Comparison of ENCODE assay signal across 1 fruit fly cellular context in the genomic region with DNA sequence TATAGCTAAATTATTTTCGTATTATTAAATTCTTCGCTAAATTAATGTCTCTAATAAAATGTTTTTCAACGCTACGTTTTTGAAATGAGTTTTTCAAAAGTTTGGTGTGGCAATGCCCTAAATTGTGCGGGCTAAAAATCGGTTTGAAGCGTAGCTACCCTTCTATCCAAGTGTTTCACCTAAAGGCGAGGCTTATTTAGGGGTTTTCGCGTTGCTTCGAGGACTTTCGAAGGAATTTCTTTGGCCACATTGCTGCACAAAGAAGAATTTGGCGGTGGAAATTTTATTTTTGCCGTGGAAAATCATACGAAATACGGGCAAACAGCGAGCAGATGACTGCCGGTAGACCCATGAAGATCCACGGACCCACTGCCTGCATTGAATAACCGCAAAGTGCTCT.
TF ChIP-seq lines count a peak whose summit lies in the region.

A gene (plus strand): TSS at position 245 of the 400 bp plus-strand sequence.

TF ChIP-seq in whole organism, embryonic, 481 proteins besides CTCF, POLR2A, EP300 and RAD21 (continued from another document and continues in another):
- TF ChIP-seq Bgb (GFP tag; IDR thresholded peaks at IDR 0.05; lab: Robert Waterston, UW; ENCODE audit: partially characterized antibody) (peak; percentile 54; the same call in 1 of the 2 replicates), HHEX (GFP tag; optimal IDR thresholded peaks at IDR 0.05; lab: Kevin White, UChicago) (no peak), dpn (GFP tag; optimal IDR thresholded peaks at IDR 0.05; lab: Kevin White, UChicago) (peak; percentile 15 to 22), lov (optimal IDR thresholded peaks at IDR 0.05; lab: Kevin White, UChicago) (no peak), lov (GFP tag; IDR thresholded peaks at IDR 0.05; lab: Robert Waterston, UW) (no peak), CG8290 (GFP tag; optimal IDR thresholded peaks at IDR 0.05; lab: Kevin White, UChicago) (peak; percentile 25), CG8290 (tag; optimal IDR thresholded peaks at IDR 0.05; lab: Kevin White, UChicago) (peak in 1 of 2 experiments; percentile 60), Sox100B (GFP tag; optimal IDR thresholded peaks at IDR 0.05; lab: Kevin White, UChicago) (no peak), CG4617 (GFP tag; optimal IDR thresholded peaks at IDR 0.05; lab: Kevin White, UChicago; ENCODE audit: borderline replicate concordance) (peak; percentile 91), lilli (GFP tag; optimal IDR thresholded peaks at IDR 0.05; lab: Kevin White, UChicago) (peak; percentile 41), CG4328 (GFP tag; optimal IDR thresholded peaks at IDR 0.05; lab: Kevin White, UChicago) (no peak), CG9797 (GFP tag; optimal IDR thresholded peaks at IDR 0.05; lab: Kevin White, UChicago) (peak; percentile 88), gro (GFP tag; optimal IDR thresholded peaks at IDR 0.05; lab: Kevin White, UChicago) (peak; percentile 46), chn (GFP tag; optimal IDR thresholded peaks at IDR 0.05; lab: Kevin White, UChicago) (peak; percentile 12), CG10147 (GFP tag; optimal IDR thresholded peaks at IDR 0.05; lab: Kevin White, UChicago) (peak; percentile 2), ERR (GFP tag; optimal IDR thresholded peaks at IDR 0.05; lab: Kevin White, UChicago) (no peak), cato (GFP tag; optimal IDR thresholded peaks at IDR 0.05; lab: Kevin White, UChicago; ENCODE audit: borderline replicate concordance) (no peak), crp (GFP tag; optimal IDR thresholded peaks at IDR 0.05; lab: Kevin White, UChicago) (peak in 1 of 2 experiments; percentile 55), Opbp (GFP tag; IDR thresholded peaks at IDR 0.05; lab: Robert Waterston, UW; ENCODE audit: partially characterized antibody) (peak; percentile 74; the same call in 2 of the 3 replicates), CG4854 (GFP tag; optimal IDR thresholded peaks at IDR 0.05; lab: Kevin White, UChicago) (no peak), CoRest (tag; optimal IDR thresholded peaks at IDR 0.05; lab: Kevin White, UChicago) (peak; percentile 62), CG10267 (tag; optimal IDR thresholded peaks at IDR 0.05; lab: Kevin White, UChicago) (peak; percentile 56), Pdp1 (GFP tag; optimal IDR thresholded peaks at IDR 0.05; lab: Kevin White, UChicago) (peak in 1 of 2 experiments; percentile 56), pum (GFP tag; optimal IDR thresholded peaks at IDR 0.05; lab: Kevin White, UChicago) (no peak), Sin3A (optimal IDR thresholded peaks at IDR 0.05; lab: Kevin White, UChicago) (peak; percentile 55), CG13624 (GFP tag; optimal IDR thresholded peaks at IDR 0.05; lab: Kevin White, UChicago) (peak; percentile 17), CG10366 (GFP tag; IDR thresholded peaks at IDR 0.05; lab: Robert Waterston, UW) (no peak), CG2116 (GFP tag; optimal IDR thresholded peaks at IDR 0.05; lab: Kevin White, UChicago) (peak; percentile 38), CG12219 (GFP tag; optimal IDR thresholded peaks at IDR 0.05; lab: Kevin White, UChicago) (no peak), CG18764 (GFP tag; optimal IDR thresholded peaks at IDR 0.05; lab: Kevin White, UChicago) (peak; percentile 57), CG1603 (tag; optimal IDR thresholded peaks at IDR 0.05; lab: Kevin White, UChicago) (peak; percentile 77), Bteb2 (GFP tag; optimal IDR thresholded peaks at IDR 0.05; lab: Kevin White, UChicago) (no peak), Mad (GFP tag; optimal IDR thresholded peaks at IDR 0.05; lab: Kevin White, UChicago) (peak; percentile 19), al (GFP tag; IDR thresholded peaks at IDR 0.05; lab: Robert Waterston, UW) (no peak), CG12659 (GFP tag; optimal IDR thresholded peaks at IDR 0.05; lab: Kevin White, UChicago) (peak; percentile 60), HmgD (GFP tag; optimal IDR thresholded peaks at IDR 0.05; lab: Kevin White, UChicago) (peak; percentile 69), HLH4C (GFP tag; IDR thresholded peaks at IDR 0.05; lab: Robert Waterston, UW; ENCODE audit: partially characterized antibody) (0 out of 3 replicates have a peak, but pooled peaks have one; percentile 41), H2.0 (GFP tag; IDR thresholded peaks at IDR 0.05; lab: Robert Waterston, UW) (0 out of 2 replicates have a peak, but pooled peaks have one; percentile 3), CG3838 (GFP tag; optimal IDR thresholded peaks at IDR 0.05; lab: Kevin White, UChicago) (no peak), NFAT (GFP tag; IDR thresholded peaks at IDR 0.05; lab: Robert Waterston, UW) (peak; percentile 63; the same call in 1 of the 2 replicates), Myb (GFP tag; optimal IDR thresholded peaks at IDR 0.05; lab: Kevin White, UChicago) (peak; percentile 77), Camta (GFP tag; optimal IDR thresholded peaks at IDR 0.05; lab: Kevin White, UChicago) (peak; percentile 17), CG1233 (GFP tag; optimal IDR thresholded peaks at IDR 0.05; lab: Kevin White, UChicago) (no peak), CG12155 (GFP tag; optimal IDR thresholded peaks at IDR 0.05; lab: Kevin White, UChicago) (no peak), CG14050 (GFP tag; IDR thresholded peaks at IDR 0.05; lab: Robert Waterston, UW) (no peak), fd3F (GFP tag; optimal IDR thresholded peaks at IDR 0.05; lab: Kevin White, UChicago) (no peak), kay (GFP tag; optimal IDR thresholded peaks at IDR 0.05; lab: Kevin White, UChicago) (no peak), CG4707 (GFP tag; optimal IDR thresholded peaks at IDR 0.05; lab: Kevin White, UChicago) (no peak), Fer1 (GFP tag; optimal IDR thresholded peaks at IDR 0.05; lab: Kevin White, UChicago) (peak; percentile 11), Blimp-1 (GFP tag; optimal IDR thresholded peaks at IDR 0.05; lab: Kevin White, UChicago) (no peak), insv (GFP tag; optimal IDR thresholded peaks at IDR 0.05; lab: Kevin White, UChicago) (peak in 1 of 2 experiments; percentile 4), sug (tag; optimal IDR thresholded peaks at IDR 0.05; lab: Kevin White, UChicago) (peak; percentile 27), wdn (GFP tag; IDR thresholded peaks at IDR 0.05; lab: Robert Waterston, UW) (no peak), NC2β (GFP tag; optimal IDR thresholded peaks at IDR 0.05; lab: Kevin White, UChicago) (peak; percentile 17), z (GFP tag; IDR thresholded peaks at IDR 0.05; lab: Robert Waterston, UW) (no peak), Doc3 (GFP tag; IDR thresholded peaks at IDR 0.05; lab: Robert Waterston, UW; ENCODE audit: partially characterized antibody) (no peak), Rfx (GFP tag; IDR thresholded peaks at IDR 0.05; lab: Robert Waterston, UW) (peak; percentile 49; the same call in 1 of the 2 replicates), YL-1 (GFP tag; optimal IDR thresholded peaks at IDR 0.05; lab: Kevin White, UChicago) (peak; percentile 58), Sry-δ (GFP tag; optimal IDR thresholded peaks at IDR 0.05; lab: Kevin White, UChicago) (peak; percentile 59), E2f2 (GFP tag; IDR thresholded peaks at IDR 0.05; lab: Robert Waterston, UW) (peak; percentile 90), CG14014 (GFP tag; IDR thresholded peaks at IDR 0.05; lab: Robert Waterston, UW) (no peak), bcd (GFP tag; optimal IDR thresholded peaks at IDR 0.05; lab: Kevin White, UChicago) (peak; percentile 8), HLHmδ (GFP tag; optimal IDR thresholded peaks at IDR 0.05; lab: Kevin White, UChicago) (no peak), sisA (GFP tag; IDR thresholded peaks at IDR 0.05; lab: Robert Waterston, UW) (no peak), Ets65A (GFP tag; lab: Kevin White, UChicago) (peak; percentile 76), GATAe (GFP tag; conservative IDR thresholded peaks at IDR 0.05; lab: Robert Waterston, UW) (no peak), CG15601 (tag; optimal IDR thresholded peaks at IDR 0.05; lab: Kevin White, UChicago) (peak; percentile 42), zfh2 (GFP tag; optimal IDR thresholded peaks at IDR 0.05; lab: Kevin White, UChicago) (peak; percentile 8), slbo (GFP tag; IDR thresholded peaks at IDR 0.05; lab: Robert Waterston, UW) (0 out of 2 replicates have a peak, but pooled peaks have one; percentile 8), chif (GFP tag; optimal IDR thresholded peaks at IDR 0.05; lab: Kevin White, UChicago) (no peak), gfzf (GFP tag; optimal IDR thresholded peaks at IDR 0.05; lab: Kevin White, UChicago) (peak; percentile 99), Dref (GFP tag; IDR thresholded peaks at IDR 0.05; lab: Robert Waterston, UW) (peak; percentile 69), CG15514 (GFP tag; optimal IDR thresholded peaks at IDR 0.05; lab: Kevin White, UChicago) (peak; percentile 73), CG6791 (GFP tag; IDR thresholded peaks at IDR 0.05; lab: Robert Waterston, UW; ENCODE audit: partially characterized antibody) (peak; percentile 56), Hr3 (GFP tag; optimal IDR thresholded peaks at IDR 0.05; lab: Kevin White, UChicago) (no peak), oc (tag; optimal IDR thresholded peaks at IDR 0.05; lab: Kevin White, UChicago) (no peak), CG2712 (tag; optimal IDR thresholded peaks at IDR 0.05; lab: Kevin White, UChicago) (peak; percentile 7), cas (GFP tag; IDR thresholded peaks at IDR 0.05; lab: Robert Waterston, UW) (no peak), CG13287 (GFP tag; IDR thresholded peaks at IDR 0.05; lab: Robert Waterston, UW; ENCODE audit: partially characterized antibody) (peak; percentile 52), bbx (GFP tag; IDR thresholded peaks at IDR 0.05; lab: Robert Waterston, UW; ENCODE audit: partially characterized antibody) (peak; percentile 51; the same call in 1 of the 2 replicates), slou (GFP tag; optimal IDR thresholded peaks at IDR 0.05; lab: Kevin White, UChicago) (no peak), sens (GFP tag; lab: Kevin White, UChicago) (peak; percentile 16), CG33213 (GFP tag; optimal IDR thresholded peaks at IDR 0.05; lab: Kevin White, UChicago) (peak; percentile 71), Nf-YC (tag; optimal IDR thresholded peaks at IDR 0.05; lab: Kevin White, UChicago) (peak; percentile 23), fru (optimal IDR thresholded peaks at IDR 0.05; lab: Kevin White, UChicago) (no peak), nerfin-1 (tag; optimal IDR thresholded peaks at IDR 0.05; lab: Kevin White, UChicago) (peak; percentile 11), trh (GFP tag; optimal IDR thresholded peaks at IDR 0.05; lab: Kevin White, UChicago) (no peak), CG14710 (tag; optimal IDR thresholded peaks at IDR 0.05; lab: Kevin White, UChicago) (peak; percentile 38), Elba2 (GFP tag; optimal IDR thresholded peaks at IDR 0.05; lab: Kevin White, UChicago) (peak; percentile 26), CG6272 (GFP tag; IDR thresholded peaks at IDR 0.05; lab: Robert Waterston, UW) (no peak), maf-S (GFP tag; optimal IDR thresholded peaks at IDR 0.05; lab: Kevin White, UChicago) (no peak), ato (GFP tag; IDR thresholded peaks at IDR 0.05; lab: Robert Waterston, UW; ENCODE audit: partially characterized antibody) (no peak), hbn (GFP tag; IDR thresholded peaks at IDR 0.05; lab: Robert Waterston, UW; ENCODE audit: partially characterized antibody) (0 out of 2 replicates have a peak, but pooled peaks have one; percentile 31), CG34376 (GFP tag; optimal IDR thresholded peaks at IDR 0.05; lab: Kevin White, UChicago) (no peak), CG2120 (GFP tag; optimal IDR thresholded peaks at IDR 0.05; lab: Kevin White, UChicago) (peak; percentile 37), otp (GFP tag; IDR thresholded peaks at IDR 0.05; lab: Robert Waterston, UW) (no peak), CrebB (tag; optimal IDR thresholded peaks at IDR 0.05; lab: Kevin White, UChicago) (peak; percentile 15), zen2 (GFP tag; IDR thresholded peaks at IDR 0.05; lab: Robert Waterston, UW; ENCODE audit: partially characterized antibody) (no peak), Spps (tag; optimal IDR thresholded peaks at IDR 0.05; lab: Kevin White, UChicago) (no peak), CG2199 (GFP tag; IDR thresholded peaks at IDR 0.05; lab: Robert Waterston, UW) (peak; percentile 59; the same call in 1 of the 3 replicates), nmo (GFP tag; optimal IDR thresholded peaks at IDR 0.05; lab: Kevin White, UChicago) (peak; percentile 57), pho (GFP tag; optimal IDR thresholded peaks at IDR 0.05; lab: Kevin White, UChicago) (no peak), klu (GFP tag; IDR thresholded peaks at IDR 0.05; lab: Robert Waterston, UW) (no peak), Kr (GFP tag; optimal IDR thresholded peaks at IDR 0.05; lab: Kevin White, UChicago) (no peak), CG9876 (GFP tag; optimal IDR thresholded peaks at IDR 0.05; lab: Kevin White, UChicago) (no peak), Usf (GFP tag; optimal IDR thresholded peaks at IDR 0.05; lab: Kevin White, UChicago) (no peak), unc-4 (GFP tag; IDR thresholded peaks at IDR 0.05; lab: Robert Waterston, UW; ENCODE audit: partially characterized antibody) (no peak), CG42726 (GFP tag; IDR thresholded peaks at IDR 0.05; lab: Robert Waterston, UW; ENCODE audit: partially characterized antibody) (peak; percentile 72), gem (tag; optimal IDR thresholded peaks at IDR 0.05; lab: Kevin White, UChicago) (peak; percentile 0), CG13424 (tag; optimal IDR thresholded peaks at IDR 0.05; lab: Kevin White, UChicago) (peak; percentile 2), CG31365 (tag; optimal IDR thresholded peaks at IDR 0.05; lab: Kevin White, UChicago) (no peak), corto (GFP tag; optimal IDR thresholded peaks at IDR 0.05; lab: Kevin White, UChicago) (no peak), CG8281 (tag; optimal IDR thresholded peaks at IDR 0.05; lab: Kevin White, UChicago) (no peak), B-H2 (GFP tag; optimal IDR thresholded peaks at IDR 0.05; lab: Kevin White, UChicago) (peak; percentile 9), ap (GFP tag; IDR thresholded peaks at IDR 0.05; lab: Robert Waterston, UW) (no peak), zf30C (GFP tag; optimal IDR thresholded peaks at IDR 0.05; lab: Kevin White, UChicago) (no peak), CG11504 (tag; optimal IDR thresholded peaks at IDR 0.05; lab: Kevin White, UChicago) (peak; percentile 39), Hr78 (GFP tag; optimal IDR thresholded peaks at IDR 0.05; lab: Kevin White, UChicago) (no peak), pita (GFP tag; optimal IDR thresholded peaks at IDR 0.05; lab: Kevin White, UChicago) (peak; percentile 81), Dbx (GFP tag; IDR thresholded peaks at IDR 0.05; lab: Robert Waterston, UW) (peak; percentile 29; the same call in 1 of the 3 replicates), CG9932 (GFP tag; IDR thresholded peaks at IDR 0.05; lab: Robert Waterston, UW) (peak; percentile 58), vvl (GFP tag; IDR thresholded peaks at IDR 0.05; lab: Robert Waterston, UW) (peak; percentile 73), H15 (GFP tag; IDR thresholded peaks at IDR 0.05; lab: Robert Waterston, UW) (no peak), CG10959 (GFP tag; IDR thresholded peaks at IDR 0.05; lab: Robert Waterston, UW) (no peak), mam (GFP tag; optimal IDR thresholded peaks at IDR 0.05; lab: Kevin White, UChicago) (peak; percentile 22)
